Worm (Caenorhabditis elegans): Measurements from ENCODE around the gene F09D12.2.

DNA sequence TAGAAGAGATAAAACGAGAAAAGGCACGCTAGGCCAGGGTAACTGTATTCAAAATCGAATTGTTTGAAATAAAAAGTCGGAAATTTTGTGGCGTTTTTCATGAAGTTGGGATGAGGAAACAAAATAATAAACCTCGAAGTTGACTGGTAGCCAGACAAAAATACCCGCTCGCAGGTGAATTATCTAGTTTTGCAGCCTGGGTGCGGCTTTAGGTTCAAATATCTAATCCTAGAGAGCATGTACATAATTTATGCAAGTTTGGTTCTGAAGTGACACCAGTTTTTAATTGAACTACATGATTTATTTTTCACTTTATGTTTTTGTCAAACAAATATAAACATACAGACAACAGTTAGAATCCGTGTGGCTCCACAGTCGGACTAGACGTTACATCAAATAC is 37.8 kb upstream of the F09D12.2 start, which contains the start of gene srz-37:
- no peak for TF ChIP-seq dao-5 (tag; optimal IDR thresholded peaks at IDR 0.05)
- no peak for TF ChIP-seq him-1 (tag; optimal IDR thresholded peaks at IDR 0.05)

All from whole organism, L4/young adult.